Worm (Caenorhabditis elegans) whole organism, L3 larva: ENCODE data around the gene F09B12.3.

Source experiments
- R02D3.7 ChIP-seq: fragments of 150-350 bp; optimal IDR thresholded peaks from 2 replicates; lab custom pipeline; 2014; ENCODE audit warnings: missing biosample characterization, missing genetic modification characterization
- ZK546.5 ChIP-seq: sonication (generic microtip); optimal IDR thresholded peaks from 2 replicates; lab custom pipeline; 2017; ENCODE audit warnings: missing biosample characterization, missing genetic modification characterization
- aly-2 ChIP-seq: fragments of 150-350 bp; optimal IDR thresholded peaks from 2 replicates; lab custom pipeline; 2014; ENCODE audit warnings: missing biosample characterization, missing genetic modification characterization
- ama-1 ChIP-seq: fragments of 150-350 bp; optimal IDR thresholded peaks from 2 replicates; lab custom pipeline; 2018
- ceh-16 ChIP-seq: sonication (generic microtip); optimal IDR thresholded peaks from 2 replicates; lab custom pipeline; 2017; ENCODE audit warnings: missing biosample characterization, missing genetic modification characterization
- ceh-28 ChIP-seq: fragments of 150-350 bp; optimal IDR thresholded peaks from 2 replicates; lab custom pipeline; 2014; ENCODE audit warnings: missing biosample characterization, missing genetic modification reagents, missing genetic modification characterization
- ceh-82 ChIP-seq: fragments of 150-350 bp; optimal IDR thresholded peaks from 2 replicates; lab custom pipeline; 2014; ENCODE audit warnings: missing biosample characterization, missing genetic modification characterization
- ceh-9 ChIP-seq: sonication (generic microtip); optimal IDR thresholded peaks from 2 replicates; lab custom pipeline; 2018; ENCODE audit warnings: missing biosample characterization, missing genetic modification characterization
- daf-12 ChIP-seq: fragments of 150-350 bp; optimal IDR thresholded peaks from 2 replicates; lab custom pipeline; 2014; ENCODE audit warnings: missing biosample characterization, missing genetic modification reagents, missing genetic modification characterization
- egl-27 ChIP-seq: sonication (generic microtip); optimal IDR thresholded peaks from 4 replicates; lab custom pipeline; 2017; ENCODE audit warnings: missing biosample characterization, missing genetic modification reagents, missing genetic modification characterization
- egl-5 ChIP-seq: fragments of 150-350 bp; optimal IDR thresholded peaks from 2 replicates; lab custom pipeline; 2017; ENCODE audit warnings: missing biosample characterization, missing genetic modification reagents, missing genetic modification characterization, inconsistent platforms
- elt-1 ChIP-seq: fragments of 150-350 bp; optimal IDR thresholded peaks from 2 replicates; lab custom pipeline; 2014; ENCODE audit warnings: missing biosample characterization, missing genetic modification characterization
- elt-2 ChIP-seq: sonication (generic microtip); optimal IDR thresholded peaks from 2 replicates; lab custom pipeline; 2016; ENCODE audit warnings: missing genetic modification reagents, mild to moderate bottlenecking, missing genetic modification characterization, missing compliant biosample characterization
- elt-3 ChIP-seq, 3 experiments: fragments of 150-350 bp in 1 of 3; sonication (generic microtip) in 2 of 3; optimal IDR thresholded peaks; 2 replicates in 2 of 3; 4 replicates in 1 of 3; lab custom pipeline; 2014 to 2017; ENCODE audit warnings: missing biosample characterization in 3 of 3, missing genetic modification characterization in 3 of 3
- eor-1 ChIP-seq, 2 experiments: fragments of 150-350 bp; optimal IDR thresholded peaks; 2 replicates each; lab custom pipeline; 2014 to 2018; ENCODE audit warnings: missing biosample characterization in 2 of 2, missing genetic modification characterization in 2 of 2
- fkh-10 ChIP-seq: sonication (generic microtip); optimal IDR thresholded peaks from 2 replicates; lab custom pipeline; 2017; ENCODE audit warnings: missing biosample characterization, missing genetic modification reagents, missing genetic modification characterization
- fkh-2 ChIP-seq: fragments of 150-350 bp; optimal IDR thresholded peaks from 2 replicates; lab custom pipeline; 2014; ENCODE audit warnings: missing biosample characterization, missing genetic modification reagents, missing genetic modification characterization
- fos-1 ChIP-seq: fragments of 150-350 bp; optimal IDR thresholded peaks from 2 replicates; lab custom pipeline; 2014; ENCODE audit warnings: missing biosample characterization, missing genetic modification characterization
- hmg-11 ChIP-seq: sonication (generic microtip); optimal IDR thresholded peaks from 2 replicates; lab custom pipeline; 2016; ENCODE audit warnings: missing genetic modification characterization, missing compliant biosample characterization
- jun-1 ChIP-seq: fragments of 150-350 bp; optimal IDR thresholded peaks from 2 replicates; lab custom pipeline; 2014; ENCODE audit warnings: missing biosample characterization, missing genetic modification reagents, missing genetic modification characterization
- lin-15B ChIP-seq: fragments of 150-350 bp; optimal IDR thresholded peaks from 2 replicates; lab custom pipeline; 2014; ENCODE audit warnings: missing biosample characterization, missing genetic modification characterization
- lin-39 ChIP-seq: fragments of 150-350 bp; optimal IDR thresholded peaks from 2 replicates; lab custom pipeline; 2018; ENCODE audit warnings: missing biosample characterization, missing genetic modification reagents, missing genetic modification characterization
- lsy-12 ChIP-seq: sonication (generic microtip); optimal IDR thresholded peaks from 2 replicates; lab custom pipeline; 2016; ENCODE audit warnings: mild to moderate bottlenecking, missing genetic modification characterization, missing compliant biosample characterization
- mdl-1 ChIP-seq: fragments of 150-350 bp; optimal IDR thresholded peaks from 2 replicates; lab custom pipeline; 2014; ENCODE audit warnings: missing biosample characterization, missing genetic modification characterization
- mml-1 ChIP-seq: fragments of 150-350 bp; sonication (generic microtip); optimal IDR thresholded peaks from 3 replicates; lab custom pipeline; 2014; ENCODE audit warnings: missing biosample characterization, missing genetic modification characterization
- nfya-1 ChIP-seq: sonication (generic microtip); optimal IDR thresholded peaks from 2 replicates; lab custom pipeline; 2017; ENCODE audit warnings: missing genetic modification characterization, mild to moderate bottlenecking, missing compliant biosample characterization, antibody characterized with exemption, moderate library complexity; ENCODE audit not compliant: insufficient read depth
- nhr-11 ChIP-seq: fragments of 150-350 bp; optimal IDR thresholded peaks from 2 replicates; lab custom pipeline; 2014; ENCODE audit warnings: missing biosample characterization, missing genetic modification characterization
- nhr-12 ChIP-seq: fragments of 150-350 bp; optimal IDR thresholded peaks from 2 replicates; lab custom pipeline; 2014; ENCODE audit warnings: missing biosample characterization, missing genetic modification characterization
- nhr-23 ChIP-seq: fragments of 150-350 bp; optimal IDR thresholded peaks from 2 replicates; lab custom pipeline; 2014; ENCODE audit warnings: missing biosample characterization, missing genetic modification reagents, missing genetic modification characterization
- nhr-237 ChIP-seq: fragments of 150-350 bp; optimal IDR thresholded peaks from 2 replicates; lab custom pipeline; 2014; ENCODE audit warnings: missing biosample characterization, missing genetic modification characterization
- nhr-25 ChIP-seq: sonication (generic microtip); optimal IDR thresholded peaks from 2 replicates; lab custom pipeline; 2017; ENCODE audit warnings: missing biosample characterization, missing genetic modification characterization
- nhr-28 ChIP-seq: fragments of 150-350 bp; optimal IDR thresholded peaks from 2 replicates; lab custom pipeline; 2014; ENCODE audit warnings: missing biosample characterization, missing genetic modification characterization
- nhr-43 ChIP-seq: sonication (generic microtip); optimal IDR thresholded peaks from 2 replicates; lab custom pipeline; 2016; ENCODE audit warnings: mild to moderate bottlenecking, missing genetic modification characterization, missing compliant biosample characterization; ENCODE audit not compliant: poor library complexity, severe bottlenecking
- nhr-67 ChIP-seq: fragments of 150-350 bp; optimal IDR thresholded peaks from 2 replicates; lab custom pipeline; 2014; ENCODE audit warnings: missing biosample characterization, missing genetic modification characterization
- nhr-76 ChIP-seq: fragments of 150-350 bp; sonication (generic microtip); optimal IDR thresholded peaks from 5 replicates; lab custom pipeline; 2014; ENCODE audit warnings: missing biosample characterization, missing genetic modification characterization
- nhr-77 ChIP-seq: fragments of 150-350 bp; optimal IDR thresholded peaks from 2 replicates; lab custom pipeline; 2014; ENCODE audit warnings: missing biosample characterization, missing genetic modification characterization
- pha-4 ChIP-seq: fragments of 150-350 bp; optimal IDR thresholded peaks from 2 replicates; lab custom pipeline; 2014; ENCODE audit warnings: missing biosample characterization, missing genetic modification reagents, missing genetic modification characterization
- pqm-1 ChIP-seq: fragments of 150-350 bp; optimal IDR thresholded peaks from 2 replicates; lab custom pipeline; 2017; ENCODE audit warnings: missing biosample characterization, missing genetic modification characterization, inconsistent platforms
- sea-2 ChIP-seq: fragments of 150-350 bp; sonication (generic microtip); optimal IDR thresholded peaks from 4 replicates; lab custom pipeline; 2014; ENCODE audit warnings: missing biosample characterization, missing genetic modification reagents, missing genetic modification characterization
- skn-1 ChIP-seq: fragments of 150-350 bp; optimal IDR thresholded peaks from 2 replicates; lab custom pipeline; 2014; ENCODE audit warnings: missing biosample characterization, missing genetic modification characterization
- snpc-4 ChIP-seq: fragments of 150-350 bp; optimal IDR thresholded peaks from 2 replicates; lab custom pipeline; 2014; ENCODE audit warnings: missing biosample characterization, missing genetic modification characterization
- tbx-2 ChIP-seq: sonication (generic microtip); optimal IDR thresholded peaks from 2 replicates; lab custom pipeline; 2016; ENCODE audit warnings: mild to moderate bottlenecking, missing genetic modification characterization, missing compliant biosample characterization
- unc-39 ChIP-seq: sonication (generic microtip); optimal IDR thresholded peaks from 4 replicates; lab custom pipeline; 2017; ENCODE audit warnings: missing biosample characterization, missing genetic modification characterization
- unc-62 ChIP-seq: fragments of 150-350 bp; sonication (generic microtip); optimal IDR thresholded peaks from 4 replicates; lab custom pipeline; 2014; ENCODE audit warnings: missing biosample characterization, missing genetic modification reagents, missing genetic modification characterization
- zag-1 ChIP-seq: fragments of 150-350 bp; optimal IDR thresholded peaks from 2 replicates; lab custom pipeline; 2014; ENCODE audit warnings: missing biosample characterization, missing genetic modification characterization
- ztf-11 ChIP-seq: fragments of 150-350 bp; optimal IDR thresholded peaks from 2 replicates; lab custom pipeline; 2014; ENCODE audit warnings: missing biosample characterization, missing genetic modification characterization
- ztf-4 ChIP-seq: fragments of 150-350 bp; optimal IDR thresholded peaks from 2 replicates; lab custom pipeline; 2014; ENCODE audit warnings: missing biosample characterization, missing genetic modification characterization

F09B12.3 gene

DNA sequence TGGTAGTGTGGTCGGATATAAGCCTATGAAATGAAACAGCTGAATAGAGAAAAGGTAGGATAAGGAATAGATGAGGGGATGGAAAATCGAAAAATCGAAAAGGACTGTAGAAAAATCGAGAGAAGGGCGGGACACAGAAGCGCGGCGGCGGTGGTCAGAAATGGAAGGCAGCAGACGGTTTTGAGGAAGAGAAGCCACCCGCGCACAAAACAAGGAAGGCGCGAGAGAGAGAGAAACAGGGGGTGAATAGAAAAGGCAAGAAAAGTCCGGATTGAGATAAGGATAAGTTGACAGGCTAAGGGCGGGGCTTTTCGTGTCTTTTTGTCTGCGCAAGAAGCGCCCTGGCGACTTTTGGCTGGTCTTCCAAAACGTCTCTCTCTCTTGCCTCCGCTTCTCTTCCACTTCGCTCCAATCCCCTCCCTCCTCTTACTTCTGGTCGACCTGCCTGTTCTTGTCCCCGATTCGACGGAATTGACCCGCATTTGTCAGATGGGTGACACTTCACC, 10.0 kb upstream of the F09B12.3 start, which contains the start of gene mlt-9:
TSS of gene mlt-9 (minus strand) at position 51 of the 506 bp plus-strand sequence.
- TF ChIP-seq nhr-23 (tag; lab: Kevin White, UChicago) (peak; percentile 37), nhr-11 (no peak), fkh-2 (tag; lab: Kevin White, UChicago) (no peak), nhr-25 (tag; lab: Kevin White, UChicago) (peak; percentile 27)
- TF ChIP-seq, all 47 proteins: peak for 2

DNA sequence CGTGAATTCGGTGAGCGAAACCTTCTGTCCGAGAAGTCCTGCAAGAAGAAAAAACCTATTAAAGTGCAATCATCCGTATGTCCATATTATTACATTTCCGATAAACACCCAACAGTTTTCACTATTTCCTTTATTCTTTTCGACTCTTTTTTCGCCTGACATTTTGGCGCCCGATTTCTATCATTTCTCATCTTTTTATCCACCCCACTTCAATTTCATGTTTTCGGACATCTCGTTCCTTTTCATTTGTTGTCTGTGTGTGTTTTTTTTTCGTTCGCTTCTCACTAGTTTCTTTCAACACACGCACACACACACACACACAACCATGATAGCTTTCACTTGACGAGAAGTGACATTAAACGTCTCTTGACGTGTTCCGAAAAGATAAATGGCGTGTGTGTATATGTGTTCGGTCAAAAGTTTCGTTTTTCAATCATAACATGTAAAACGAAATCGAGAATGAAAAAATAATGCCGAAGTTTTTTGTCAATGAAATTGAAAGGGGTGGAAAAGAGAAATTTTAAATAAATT, 7.3 kb upstream of the F09B12.3 start:
- TF ChIP-seq ama-1 (lab: Kevin White, UChicago) (no peak), ztf-4 (no peak), ceh-28 (tag; lab: Kevin White, UChicago) (no peak), snpc-4 (tag; lab: Kevin White, UChicago) (no peak), egl-27 (tag; lab: Kevin White, UChicago) (no peak), mml-1 (tag; lab: Kevin White, UChicago) (no peak), nhr-67 (no peak), zag-1 (no peak), lin-15B (no peak), pha-4 (no peak), aly-2 (tag; lab: Kevin White, UChicago) (no peak), unc-39 (no peak), daf-12 (tag; lab: Kevin White, UChicago) (no peak), nhr-25 (tag; lab: Kevin White, UChicago) (peak; percentile 82), nhr-28 (tag; lab: Kevin White, UChicago) (no peak), nhr-237 (no peak), fos-1 (no peak), unc-62 (GFP tag; lab: Kevin White, UChicago) (peak; percentile 13), ztf-11 (tag; lab: Kevin White, UChicago) (no peak), tbx-2 (tag; lab: Kevin White, UChicago) (no peak), ceh-9 (tag; lab: Kevin White, UChicago) (no peak), elt-1 (tag; lab: Kevin White, UChicago) (no peak), ceh-16 (tag; lab: Kevin White, UChicago) (no peak), ZK546.5 (tag; lab: Kevin White, UChicago) (no peak), R02D3.7 (tag; lab: Kevin White, UChicago) (no peak), elt-2 (tag; lab: Kevin White, UChicago) (no peak), lsy-12 (tag; lab: Kevin White, UChicago) (no peak), nhr-23 (tag; lab: Kevin White, UChicago) (peak; percentile 59), skn-1 (tag; lab: Kevin White, UChicago) (no peak), elt-3 (tag; optimal IDR thresholded peaks at IDR 0.05; lab: Kevin White, UChicago) (peak in 1 of 3 experiments; percentile 5), sea-2 (no peak), pqm-1 (no peak), fkh-10 (GFP tag; lab: Kevin White, UChicago) (no peak), nfya-1 (tag; lab: Kevin White, UChicago) (peak; percentile 1), mdl-1 (tag; lab: Kevin White, UChicago) (no peak), nhr-43 (tag; lab: Kevin White, UChicago) (peak; percentile 28), egl-5 (tag; lab: Kevin White, UChicago) (peak; percentile 88), hmg-11 (tag; lab: Kevin White, UChicago) (no peak), lin-39 (tag; lab: Kevin White, UChicago) (peak; percentile 2), fkh-2 (tag; lab: Kevin White, UChicago) (no peak), ceh-82 (tag; lab: Kevin White, UChicago) (no peak), nhr-12 (no peak), jun-1 (tag; lab: Kevin White, UChicago) (no peak), nhr-11 (no peak), eor-1 (tag; optimal IDR thresholded peaks at IDR 0.05; lab: Kevin White, UChicago) (no peak), nhr-77 (tag; lab: Kevin White, UChicago) (no peak), nhr-76 (no peak)
